Fruit fly (Drosophila melanogaster) whole organism, embryonic: Measurements from ENCODE around the gene Usp5.

ENCODE experiments used
- Asciz ChIP-seq: fragments of 200-800 bp; sonication (Bioruptor generic); optimal IDR thresholded peaks from 2 replicates; lab custom pipeline; 2017; ENCODE audit warnings: missing biosample characterization, mild to moderate bottlenecking, missing genetic modification characterization, missing genetic modification reagents
- B-H1 ChIP-seq: fragments of 200-800 bp; sonication (Bioruptor generic); IDR thresholded peaks from 3 replicates; pipeline ENCODE4 v1.3.6; 2022; ENCODE audit warnings: missing biosample characterization, missing genetic modification characterization
- BEAF-32 ChIP-seq: fragments of 200-800 bp; sonication (Bioruptor generic); optimal IDR thresholded peaks from 3 replicates; lab custom pipeline; 2017; ENCODE audit warnings: missing biosample characterization, missing genetic modification characterization, mild to moderate bottlenecking, moderate library complexity, missing genetic modification reagents
- Bdp1 ChIP-seq: fragments of 200-800 bp; sonication (Bioruptor generic); optimal IDR thresholded peaks from 3 replicates; lab custom pipeline; 2016; ENCODE audit warnings: missing biosample characterization, missing genetic modification characterization
- Bteb2 ChIP-seq: fragments of 200-800 bp; sonication (Bioruptor generic); optimal IDR thresholded peaks from 2 replicates; lab custom pipeline; 2016; ENCODE audit warnings: missing biosample characterization, missing genetic modification characterization
- CG10147 ChIP-seq: fragments of 200-800 bp; sonication (Bioruptor generic); optimal IDR thresholded peaks from 2 replicates; lab custom pipeline; 2019; ENCODE audit warnings: missing biosample characterization, mild to moderate bottlenecking, missing genetic modification characterization, moderate library complexity
- CG10565 ChIP-seq: fragments of 200-800 bp; sonication (Bioruptor generic); optimal IDR thresholded peaks from 3 replicates; lab custom pipeline; 2016; ENCODE audit warnings: missing biosample characterization, mild to moderate bottlenecking, missing genetic modification characterization
- CG11504 ChIP-seq: fragments of 200-800 bp; sonication (Bioruptor generic); optimal IDR thresholded peaks from 3 replicates; lab custom pipeline; 2019; ENCODE audit warnings: missing biosample characterization, mild to moderate bottlenecking, missing genetic modification characterization, moderate library complexity
- CG12659 ChIP-seq: fragments of 200-800 bp; sonication (Bioruptor generic); optimal IDR thresholded peaks from 3 replicates; lab custom pipeline; 2017; ENCODE audit warnings: mild to moderate bottlenecking, missing biosample characterization, missing genetic modification reagents, missing genetic modification characterization
- CG12942 ChIP-seq: fragments of 200-800 bp; sonication (Bioruptor generic); optimal IDR thresholded peaks from 3 replicates; lab custom pipeline; 2016; ENCODE audit warnings: missing biosample characterization, missing genetic modification characterization
- CG13287 ChIP-seq: fragments of 200-800 bp; sonication (Bioruptor generic); IDR thresholded peaks from 2 replicates; pipeline ENCODE4 v1.3.6; 2022; ENCODE audit warnings: missing biosample characterization, missing genetic modification characterization; ENCODE audit not compliant: partially characterized antibody
- CG1602 ChIP-seq: fragments of 200-800 bp; sonication (Bioruptor generic); optimal IDR thresholded peaks from 3 replicates; lab custom pipeline; 2016; ENCODE audit warnings: missing biosample characterization, missing genetic modification characterization
- CG18476 ChIP-seq: fragments of 200-800 bp; sonication (Bioruptor generic); optimal IDR thresholded peaks from 2 replicates; lab custom pipeline; 2016; ENCODE audit warnings: missing biosample characterization, mild to moderate bottlenecking, missing genetic modification characterization
- CG2116 ChIP-seq: fragments of 200-800 bp; sonication (Bioruptor generic); optimal IDR thresholded peaks from 3 replicates; lab custom pipeline; 2018; ENCODE audit warnings: missing biosample characterization, mild to moderate bottlenecking, missing genetic modification characterization
- CG2129 ChIP-seq: fragments of 200-800 bp; sonication (Bioruptor generic); IDR thresholded peaks from 2 replicates; pipeline ENCODE4 v1.3.6; 2022; ENCODE audit warnings: missing biosample characterization, missing genetic modification characterization; ENCODE audit not compliant: partially characterized antibody
- CG2712 ChIP-seq: fragments of 200-800 bp; optimal IDR thresholded peaks from 3 replicates; lab custom pipeline; 2019; ENCODE audit warnings: missing biosample characterization, mild to moderate bottlenecking, missing genetic modification characterization, moderate library complexity
- CG3281 ChIP-seq: fragments of 200-800 bp; sonication (Bioruptor generic); optimal IDR thresholded peaks from 3 replicates; lab custom pipeline; 2017; ENCODE audit warnings: missing biosample characterization, mild to moderate bottlenecking, missing genetic modification characterization
- CG43689 ChIP-seq: fragments of 200-800 bp; sonication (Bioruptor generic); IDR thresholded peaks from 2 replicates; pipeline ENCODE4 v1.3.6; 2022; ENCODE audit warnings: missing biosample characterization, missing genetic modification characterization
- CG7357 ChIP-seq: fragments of 200-800 bp; sonication (Bioruptor generic); IDR thresholded peaks from 3 replicates; pipeline ENCODE4 v1.3.6; 2022; ENCODE audit warnings: missing biosample characterization, missing genetic modification characterization
- CG7928 ChIP-seq: fragments of 200-800 bp; sonication (Bioruptor generic); optimal IDR thresholded peaks from 2 replicates; lab custom pipeline; 2017; ENCODE audit warnings: missing biosample characterization, mild to moderate bottlenecking, missing genetic modification characterization
- CG9817 ChIP-seq: fragments of 200-800 bp; sonication (Bioruptor generic); optimal IDR thresholded peaks from 2 replicates; lab custom pipeline; 2018; ENCODE audit warnings: missing biosample characterization, mild to moderate bottlenecking, missing genetic modification characterization, moderate library complexity
- Dbx ChIP-seq: fragments of 200-800 bp; sonication (Bioruptor generic); IDR thresholded peaks from 3 replicates; pipeline ENCODE4 v1.3.6; 2022; ENCODE audit warnings: missing biosample characterization, missing genetic modification characterization
- Dll ChIP-seq: fragments of 200-800 bp; sonication (Bioruptor generic); IDR thresholded peaks from 4 replicates; pipeline ENCODE4 v1.3.6; 2022; ENCODE audit warnings: missing biosample characterization, missing genetic modification characterization; ENCODE audit not compliant: partially characterized antibody
- HmgD ChIP-seq: fragments of 200-800 bp; sonication (Bioruptor generic); optimal IDR thresholded peaks from 3 replicates; lab custom pipeline; 2016; ENCODE audit warnings: missing biosample characterization, missing genetic modification characterization
- MBD-R2 ChIP-seq: fragments of 200-800 bp; sonication (Bioruptor generic); IDR thresholded peaks from 2 replicates; pipeline ENCODE4 v1.3.6; 2022; ENCODE audit warnings: missing biosample characterization, missing genetic modification characterization
- Med ChIP-seq: fragments of 200-800 bp; sonication (Bioruptor generic); peaks from one replicate; lab custom pipeline; 2016; ENCODE audit warnings: missing biosample characterization, missing genetic modification characterization, mild to moderate bottlenecking, inconsistent platforms, moderate library complexity
- Mrtf ChIP-seq: fragments of 200-800 bp; sonication (Bioruptor generic); IDR thresholded peaks from 3 replicates; pipeline ENCODE4 v1.3.6; 2022; ENCODE audit warnings: missing biosample characterization, missing genetic modification characterization
- Sry-δ ChIP-seq: fragments of 200-800 bp; sonication (Bioruptor generic); optimal IDR thresholded peaks from 2 replicates; lab custom pipeline; 2016; ENCODE audit warnings: missing biosample characterization, missing genetic modification characterization
- Stat92E ChIP-seq, 3 experiments: fragments of >200 bp in 2 of 3; fragments of 200-800 bp in 1 of 3; sonication (Bioruptor generic) in 1 of 3; optimal IDR thresholded peaks; 2 replicates each; lab custom pipeline; 2017 to 2019; ENCODE audit warnings: missing biosample characterization in 3 of 3, missing genetic modification characterization in 3 of 3, mild to moderate bottlenecking in 1 of 3, moderate library complexity in 1 of 3
- Tbp ChIP-seq: fragments of >200 bp; optimal IDR thresholded peaks from 2 replicates; lab custom pipeline; 2018; ENCODE audit warnings: missing biosample characterization, missing genetic modification characterization
- ara ChIP-seq: fragments of 200-800 bp; sonication (Bioruptor generic); IDR thresholded peaks from 2 replicates; pipeline ENCODE4 v1.3.6; 2022; ENCODE audit warnings: missing biosample characterization, missing genetic modification characterization
- ato ChIP-seq: fragments of 200-800 bp; sonication (Bioruptor generic); IDR thresholded peaks from 2 replicates; pipeline ENCODE4 v1.3.6; 2022; ENCODE audit warnings: missing biosample characterization, missing genetic modification characterization; ENCODE audit not compliant: partially characterized antibody
- bbx ChIP-seq: fragments of 200-800 bp; sonication (Bioruptor generic); IDR thresholded peaks from 2 replicates; pipeline ENCODE4 v1.3.6; 2022; ENCODE audit warnings: missing biosample characterization, missing genetic modification characterization; ENCODE audit not compliant: partially characterized antibody
- bowl ChIP-seq: fragments of 200-800 bp; sonication (Bioruptor generic); IDR thresholded peaks from 2 replicates; pipeline ENCODE4 v1.3.6; 2022; ENCODE audit warnings: missing biosample characterization, missing genetic modification characterization
- chif ChIP-seq, 2 experiments: fragments of 200-800 bp; sonication (Bioruptor generic); optimal IDR thresholded peaks; 3 replicates each; lab custom pipeline; 2016; ENCODE audit warnings: missing biosample characterization in 2 of 2, missing genetic modification characterization in 2 of 2
- en ChIP-seq: fragments of 200-800 bp; sonication (Bioruptor generic); optimal IDR thresholded peaks from 2 replicates; lab custom pipeline; 2016; ENCODE audit warnings: missing biosample characterization, missing genetic modification characterization
- kni ChIP-seq: fragments of 200-800 bp; sonication (Bioruptor generic); optimal IDR thresholded peaks from 3 replicates; lab custom pipeline; 2017; ENCODE audit warnings: mild to moderate bottlenecking, missing biosample characterization, missing genetic modification reagents, missing genetic modification characterization
- lov ChIP-seq, 2 experiments: fragments of 200-800 bp in 1 of 2; fragments of >200 bp in 1 of 2; sonication (Bioruptor generic) in 1 of 2; IDR thresholded peaks in 1 of 2; optimal IDR thresholded peaks in 1 of 2; 2 replicates in 1 of 2; 3 replicates in 1 of 2; pipeline versions ENCODE4 v1.3.6 to Lab custom; 2017 to 2022; ENCODE audit warnings: missing biosample characterization in 1 of 2, missing genetic modification characterization in 1 of 2
- mld ChIP-seq: fragments of 200-800 bp; sonication (Bioruptor generic); IDR thresholded peaks from 3 replicates; pipeline ENCODE4 v1.3.6; 2022; ENCODE audit warnings: missing biosample characterization, missing genetic modification characterization; ENCODE audit not compliant: partially characterized antibody
- nerfin-1 ChIP-seq: fragments of 200-800 bp; sonication (Bioruptor generic); optimal IDR thresholded peaks from 3 replicates; lab custom pipeline; 2019; ENCODE audit warnings: missing biosample characterization, mild to moderate bottlenecking, missing genetic modification characterization, moderate library complexity
- nmo ChIP-seq: fragments of 200-800 bp; sonication (Bioruptor generic); optimal IDR thresholded peaks from 2 replicates; lab custom pipeline; 2018; ENCODE audit warnings: missing biosample characterization, mild to moderate bottlenecking, missing genetic modification characterization, moderate library complexity
- nom ChIP-seq: fragments of 200-800 bp; sonication (Bioruptor generic); optimal IDR thresholded peaks from 2 replicates; lab custom pipeline; 2017; ENCODE audit warnings: missing biosample characterization, missing genetic modification characterization, mild to moderate bottlenecking, moderate library complexity, missing genetic modification reagents
- pb ChIP-seq: fragments of 200-800 bp; sonication (Bioruptor generic); optimal IDR thresholded peaks from 3 replicates; lab custom pipeline; 2016; ENCODE audit warnings: missing biosample characterization, missing genetic modification characterization
- pho ChIP-seq: fragments of 200-800 bp; sonication (Bioruptor generic); optimal IDR thresholded peaks from 2 replicates; lab custom pipeline; 2016; ENCODE audit warnings: missing biosample characterization, missing genetic modification characterization
- slou ChIP-seq: fragments of 200-800 bp; sonication (Bioruptor generic); optimal IDR thresholded peaks from 3 replicates; lab custom pipeline; 2016; ENCODE audit warnings: missing biosample characterization, missing genetic modification characterization
- sna ChIP-seq: fragments of 200-800 bp; sonication (Bioruptor generic); IDR thresholded peaks from 2 replicates; pipeline ENCODE4 v1.3.6; 2022; ENCODE audit warnings: missing biosample characterization, missing genetic modification characterization; ENCODE audit not compliant: partially characterized antibody
- ssp ChIP-seq: fragments of 200-800 bp; sonication (Bioruptor generic); IDR thresholded peaks from 2 replicates; pipeline ENCODE4 v1.3.6; 2022; ENCODE audit warnings: missing biosample characterization, missing genetic modification characterization
- stc ChIP-seq: fragments of 200-800 bp; sonication (Bioruptor generic); IDR thresholded peaks from 2 replicates; pipeline ENCODE4 v1.3.6; 2022; ENCODE audit warnings: missing biosample characterization, missing genetic modification characterization
- vnd ChIP-seq: fragments of 200-800 bp; sonication (Bioruptor generic); IDR thresholded peaks from 3 replicates; pipeline ENCODE4 v1.3.6; 2022; ENCODE audit warnings: missing biosample characterization, missing genetic modification characterization; ENCODE audit not compliant: partially characterized antibody
- zf30C ChIP-seq: fragments of 200-800 bp; sonication (Bioruptor generic); optimal IDR thresholded peaks from 3 replicates; lab custom pipeline; 2018; ENCODE audit warnings: missing biosample characterization, mild to moderate bottlenecking, missing genetic modification characterization

Gene Usp5

dm6 chr3L:3161968-3162367 lies 13.8 kb upstream of the Usp5 start, which contains the start of gene rasp (continued):
- TF ChIP-seq Asciz (GFP tag; lab: Kevin White, UChicago) = no peak
- no peak for TF ChIP-seq nmo (GFP tag; lab: Kevin White, UChicago)
- TF ChIP-seq en (GFP tag; lab: Kevin White, UChicago) = no peak
- TF ChIP-seq sna (GFP tag; lab: Robert Waterston, UW) = 0 out of 2 replicates have a peak, but pooled peaks have one; percentile 29
- no peak for TF ChIP-seq CG12942 (GFP tag; lab: Kevin White, UChicago)
- no peak for TF ChIP-seq CG1602 (GFP tag; lab: Kevin White, UChicago)
- peak in 1 of 3 experiments; percentile 8 for TF ChIP-seq Stat92E (GFP tag; optimal IDR thresholded peaks at IDR 0.05; lab: Kevin White, UChicago)
- TF ChIP-seq CG7928 (GFP tag; lab: Kevin White, UChicago) = no peak
- TF ChIP-seq MBD-R2 = peak; percentile 51
- TF ChIP-seq CG3281 = no peak
- TF ChIP-seq CG11504 (tag; lab: Kevin White, UChicago) = no peak
- TF ChIP-seq vnd = no peak
- no peak for TF ChIP-seq Tbp (GFP tag; lab: Kevin White, UChicago)
- TF ChIP-seq nerfin-1 (tag; lab: Kevin White, UChicago) = peak; percentile 34
- peak; percentile 63 for TF ChIP-seq BEAF-32 (GFP tag; lab: Kevin White, UChicago)
- peak; percentile 79 for TF ChIP-seq Sry-δ (GFP tag; lab: Kevin White, UChicago)
- no peak for TF ChIP-seq mld (GFP tag; lab: Robert Waterston, UW)
- no peak for TF ChIP-seq ara (GFP tag; lab: Robert Waterston, UW)
- TF ChIP-seq CG12659 (GFP tag; lab: Kevin White, UChicago) = no peak
- no peak for TF ChIP-seq slou (GFP tag; lab: Kevin White, UChicago)
- TF ChIP-seq zf30C (GFP tag; lab: Kevin White, UChicago) = no peak
- TF ChIP-seq CG10565 = no peak
- no peak for TF ChIP-seq CG10147 (GFP tag; lab: Kevin White, UChicago)
- peak; percentile 45; the same call in 1 of the 2 replicates for TF ChIP-seq bbx (GFP tag; lab: Robert Waterston, UW)
- TF ChIP-seq pho (GFP tag; lab: Kevin White, UChicago) = no peak
- peak; percentile 65; the same call in 3 of the 4 replicates for TF ChIP-seq Dll (GFP tag; lab: Robert Waterston, UW)
- no peak for TF ChIP-seq CG9817
- TF ChIP-seq CG2129 = peak; percentile 47
- no peak for TF ChIP-seq CG18476 (GFP tag; lab: Kevin White, UChicago)
- TF ChIP-seq ato (GFP tag; lab: Robert Waterston, UW) = no peak
- TF ChIP-seq Med (GFP tag; lab: Kevin White, UChicago) = peak; percentile 44
- no peak for TF ChIP-seq ssp (GFP tag; lab: Robert Waterston, UW)
- no peak for TF ChIP-seq CG43689
- TF ChIP-seq CG2116 (GFP tag; lab: Kevin White, UChicago) = no peak
- TF ChIP-seq lov (optimal IDR thresholded peaks at IDR 0.05; lab: Kevin White, UChicago) = no peak
- no peak for TF ChIP-seq lov (GFP tag; IDR thresholded peaks at IDR 0.05; lab: Robert Waterston, UW)
- no peak for TF ChIP-seq CG7357 (GFP tag; lab: Robert Waterston, UW)
- peak; percentile 49 for TF ChIP-seq CG13287 (GFP tag; lab: Robert Waterston, UW)
- no peak for TF ChIP-seq chif (GFP tag; optimal IDR thresholded peaks at IDR 0.05; lab: Kevin White, UChicago)
- TF ChIP-seq pb (GFP tag; lab: Kevin White, UChicago) = no peak
- TF ChIP-seq B-H1 = no peak
- no peak for TF ChIP-seq nom (GFP tag; lab: Kevin White, UChicago)
- no peak for TF ChIP-seq stc (GFP tag; lab: Robert Waterston, UW)
- TF ChIP-seq Dbx = no peak
- no peak for TF ChIP-seq Bdp1 (GFP tag; lab: Kevin White, UChicago)
- no peak for TF ChIP-seq Mrtf (GFP tag; lab: Robert Waterston, UW)
- no peak for TF ChIP-seq bowl
- no peak for TF ChIP-seq kni (GFP tag; lab: Kevin White, UChicago)
- TF ChIP-seq Bteb2 (GFP tag; lab: Kevin White, UChicago) = no peak
- no peak for TF ChIP-seq HmgD
- no peak for TF ChIP-seq CG2712 (tag; lab: Kevin White, UChicago)
